Worm (Caenorhabditis elegans): ENCODE measurements around the gene C18H9.1.

Gene C18H9.1

ce11 chrII:6736066-6736465 lies 37.2 kb downstream of the C18H9.1 start, which contains the start of gene mrps-18.C:
Gene mrps-18.C, plus strand, starts transcription at chrII:6736203.
- TF ChIP-seq ama-1 (optimal IDR thresholded peaks at IDR 0.05) = no peak
- no peak for TF ChIP-seq sea-1 (GFP tag; conservative IDR thresholded peaks at IDR 0.05)
- no peak for TF ChIP-seq ceh-36 (tag; optimal IDR thresholded peaks at IDR 0.05)
- TF ChIP-seq F13C5.2 (tag; optimal IDR thresholded peaks at IDR 0.05) = no peak
- TF ChIP-seq hmbx-1 (tag; optimal IDR thresholded peaks at IDR 0.05) = no peak
- no peak for TF ChIP-seq ets-7 (tag; optimal IDR thresholded peaks at IDR 0.05)

DNA sequence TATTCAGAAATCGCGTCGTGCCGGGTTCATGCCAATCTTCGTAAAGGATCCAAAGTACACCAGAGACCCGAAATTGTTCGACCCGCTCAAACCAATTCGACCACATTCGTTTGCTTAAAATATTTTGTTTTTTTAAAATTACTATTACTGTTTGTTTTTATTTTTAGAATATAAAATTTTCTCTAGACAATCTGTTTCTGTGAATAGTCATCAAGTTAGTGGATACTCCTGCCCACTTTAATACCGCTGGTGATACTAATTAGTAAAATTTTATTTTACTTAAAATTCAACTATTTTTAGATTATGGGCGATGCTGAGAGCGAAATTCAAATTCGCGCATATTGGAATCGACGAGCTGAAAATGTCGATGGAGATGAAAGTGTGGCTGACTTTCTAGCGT lies 37.7 kb downstream of the C18H9.1 start, which contains the start of gene T14B4.1:
T14B4.1 (plus strand) TSS at position 301 of the 400 bp plus-strand sequence.
- TF ChIP-seq hmbx-1 (tag; optimal IDR thresholded peaks at IDR 0.05) = no peak
- TF ChIP-seq hnd-1 (tag; optimal IDR thresholded peaks at IDR 0.05) = no peak
- TF ChIP-seq ama-1 (optimal IDR thresholded peaks at IDR 0.05) = no peak
- no peak for TF ChIP-seq ceh-13 (GFP tag; optimal IDR thresholded peaks at IDR 0.05)
- no peak for TF ChIP-seq sea-1 (GFP tag; conservative IDR thresholded peaks at IDR 0.05)

ce11 chrII:6741428-6741827 lies 42.5 kb downstream of the C18H9.1 start, which contains the start of gene exos-8:
Gene exos-8, plus strand, starts transcription at chrII:6741691.
- TF ChIP-seq tbx-37 (GFP tag; conservative IDR thresholded peaks at IDR 0.05) = peak; percentile 45
- TF ChIP-seq B0310.2 (tag; optimal IDR thresholded peaks at IDR 0.05) = no peak
- TF ChIP-seq ceh-13 (GFP tag; optimal IDR thresholded peaks at IDR 0.05) = peak; percentile 14
- TF ChIP-seq hnd-1 (tag; optimal IDR thresholded peaks at IDR 0.05) = peak; percentile 18
- TF ChIP-seq aly-1 (tag; optimal IDR thresholded peaks at IDR 0.05) = no peak
- peak; percentile 24 for TF ChIP-seq F13C5.2 (tag; optimal IDR thresholded peaks at IDR 0.05)
- TF ChIP-seq ets-7 (tag; optimal IDR thresholded peaks at IDR 0.05) = peak; percentile 62

DNA sequence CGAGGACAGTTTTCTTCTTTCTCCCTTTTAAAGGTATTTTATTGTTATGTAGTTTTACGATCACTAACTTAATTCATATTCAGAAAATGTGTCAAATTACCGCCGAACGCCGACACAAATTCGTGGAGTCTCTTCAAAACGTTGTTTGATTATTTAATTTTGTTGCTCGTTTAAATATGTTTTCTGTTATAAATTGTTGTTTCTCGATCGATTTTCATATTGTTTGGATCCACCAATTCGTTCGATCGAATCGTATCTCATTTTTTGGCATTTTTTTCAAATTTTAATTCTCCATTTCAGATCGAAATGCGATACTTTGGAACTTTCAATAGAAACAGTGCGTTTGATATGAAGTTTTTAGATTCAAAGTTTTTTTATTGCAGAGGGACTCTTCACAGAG lies 43.7 kb downstream of the C18H9.1 start, which contains the start of gene F41G3.6:
F41G3.6 (plus strand) TSS at position 301 of the 400 bp plus-strand sequence.
- no peak for TF ChIP-seq ama-1 (optimal IDR thresholded peaks at IDR 0.05)
- no peak for TF ChIP-seq tra-4 (tag; optimal IDR thresholded peaks at IDR 0.05)
- TF ChIP-seq tbx-37 (GFP tag; conservative IDR thresholded peaks at IDR 0.05) = no peak
- TF ChIP-seq pes-1 (GFP tag; IDR thresholded peaks at IDR 0.05) = no peak
- TF ChIP-seq hmg-4 (GFP tag; optimal IDR thresholded peaks at IDR 0.05) = no peak
- TF ChIP-seq ets-7 (tag; optimal IDR thresholded peaks at IDR 0.05) = no peak
- no peak for TF ChIP-seq ceh-36 (tag; optimal IDR thresholded peaks at IDR 0.05)
- TF ChIP-seq sea-1 (GFP tag; conservative IDR thresholded peaks at IDR 0.05) = no peak
- no peak for TF ChIP-seq F13C5.2 (tag; optimal IDR thresholded peaks at IDR 0.05)
- TF ChIP-seq flt-1 (GFP tag; IDR thresholded peaks at IDR 0.05) = no peak
- TF ChIP-seq scrt-1 (GFP tag; IDR thresholded peaks at IDR 0.05) = no peak
- no peak for TF ChIP-seq tbx-11 (GFP tag; IDR thresholded peaks at IDR 0.05)

DNA sequence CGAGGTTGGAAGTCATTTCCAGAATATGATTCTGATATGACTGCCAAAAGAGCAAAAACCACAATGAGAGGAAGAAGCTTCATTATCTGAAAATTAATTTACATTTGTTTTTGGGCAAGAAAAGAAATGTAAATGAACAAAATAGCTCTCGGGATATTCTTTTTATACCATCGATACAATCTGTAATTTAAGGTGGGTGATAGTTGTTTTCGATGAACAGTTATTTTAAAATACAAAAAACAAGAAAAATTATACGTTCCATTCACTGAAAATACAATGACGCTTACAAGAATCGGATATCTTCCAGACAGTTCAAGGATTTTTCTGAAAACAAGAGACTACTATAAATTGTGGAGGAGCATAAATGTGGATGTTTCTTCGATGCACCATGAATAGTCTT lies 45.8 kb downstream of the C18H9.1 start, which contains the start of gene ins-15:
ins-15 (minus strand) TSS at position 101 of the 400 bp plus-strand sequence.
- TF ChIP-seq ceh-36 (tag; optimal IDR thresholded peaks at IDR 0.05) = no peak
- no peak for TF ChIP-seq ama-1 (optimal IDR thresholded peaks at IDR 0.05)
- no peak for TF ChIP-seq ceh-13 (GFP tag; optimal IDR thresholded peaks at IDR 0.05)
- TF ChIP-seq tbx-11 (GFP tag; IDR thresholded peaks at IDR 0.05) = no peak
- no peak for TF ChIP-seq scrt-1 (GFP tag; IDR thresholded peaks at IDR 0.05)
- no peak for TF ChIP-seq F13C5.2 (tag; optimal IDR thresholded peaks at IDR 0.05)
- TF ChIP-seq hmbx-1 (tag; optimal IDR thresholded peaks at IDR 0.05) = no peak
- TF ChIP-seq hnd-1 (tag; optimal IDR thresholded peaks at IDR 0.05) = no peak
- no peak for TF ChIP-seq B0310.2 (tag; optimal IDR thresholded peaks at IDR 0.05)
- TF ChIP-seq tbx-37 (GFP tag; conservative IDR thresholded peaks at IDR 0.05) = no peak
- no peak for TF ChIP-seq aly-1 (tag; optimal IDR thresholded peaks at IDR 0.05)
- TF ChIP-seq pes-1 (GFP tag; IDR thresholded peaks at IDR 0.05) = no peak
- TF ChIP-seq sea-1 (GFP tag; conservative IDR thresholded peaks at IDR 0.05) = no peak
- no peak for TF ChIP-seq flt-1 (GFP tag; IDR thresholded peaks at IDR 0.05)
- TF ChIP-seq tra-4 (tag; optimal IDR thresholded peaks at IDR 0.05) = no peak
- TF ChIP-seq ets-7 (tag; optimal IDR thresholded peaks at IDR 0.05) = no peak

ce11 chrII:6745783-6746182 lies 46.9 kb downstream of the C18H9.1 start, which contains the start of gene ins-14:
Gene ins-14, minus strand, starts transcription at chrII:6745814.
- TF ChIP-seq F13C5.2 (tag; optimal IDR thresholded peaks at IDR 0.05) (no peak), ets-7 (tag; optimal IDR thresholded peaks at IDR 0.05) (no peak), sea-1 (GFP tag; conservative IDR thresholded peaks at IDR 0.05) (no peak)

DNA sequence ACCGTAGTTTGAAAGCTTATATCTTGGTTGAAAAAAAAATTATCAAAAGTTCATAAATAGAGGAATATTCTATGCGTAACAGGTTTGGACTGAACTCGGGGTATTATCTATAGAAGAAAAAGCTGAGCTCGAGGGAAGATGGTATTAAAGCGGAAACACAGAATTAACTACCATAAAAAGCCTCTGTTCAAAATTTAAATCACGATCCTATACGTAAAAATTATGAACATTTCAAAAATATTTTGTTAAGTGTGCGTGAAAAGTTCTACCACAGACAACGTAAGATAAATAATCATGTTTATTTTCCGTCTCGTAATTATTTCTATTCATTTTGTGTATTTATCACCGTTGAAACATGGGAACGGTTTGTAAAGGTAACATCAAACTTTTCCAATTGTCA lies 47.5 kb downstream of the C18H9.1 start, which contains the start of gene F41G3.5:
F41G3.5 (plus strand) TSS at position 301 of the 400 bp plus-strand sequence.
- TF ChIP-seq hnd-1 (tag; optimal IDR thresholded peaks at IDR 0.05) (no peak), ceh-13 (GFP tag; optimal IDR thresholded peaks at IDR 0.05) (no peak), tra-4 (tag; optimal IDR thresholded peaks at IDR 0.05) (no peak), tbx-11 (GFP tag; IDR thresholded peaks at IDR 0.05) (no peak), ceh-36 (tag; optimal IDR thresholded peaks at IDR 0.05) (no peak), hmg-4 (GFP tag; optimal IDR thresholded peaks at IDR 0.05) (no peak)

DNA sequence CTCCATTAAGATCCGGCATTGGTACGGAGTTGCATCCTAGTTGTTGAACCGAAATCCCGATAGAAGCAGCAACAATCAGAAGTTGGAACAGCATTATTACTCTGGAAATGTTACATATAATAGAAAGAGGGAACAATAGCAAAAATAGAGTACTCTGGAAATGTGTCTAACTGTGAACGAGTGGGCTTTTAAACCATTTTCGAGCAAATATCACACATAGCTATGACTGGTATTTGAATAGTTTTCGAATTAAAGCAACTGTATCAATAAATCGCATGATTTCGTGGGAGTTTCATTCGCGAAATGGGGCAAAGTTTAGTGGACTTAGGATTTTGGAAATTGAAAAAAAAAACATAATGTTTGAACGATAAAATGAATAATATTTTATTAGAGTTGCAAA lies 50.5 kb downstream of the C18H9.1 start, which contains the start of gene F41G3.10:
F41G3.10 (minus strand) TSS at position 101 of the 400 bp plus-strand sequence.
- TF ChIP-seq hmg-4 (GFP tag; optimal IDR thresholded peaks at IDR 0.05) (no peak), B0310.2 (tag; optimal IDR thresholded peaks at IDR 0.05) (no peak), flt-1 (GFP tag; IDR thresholded peaks at IDR 0.05) (no peak), hnd-1 (tag; optimal IDR thresholded peaks at IDR 0.05) (no peak), ama-1 (optimal IDR thresholded peaks at IDR 0.05) (no peak), tbx-37 (GFP tag; conservative IDR thresholded peaks at IDR 0.05) (no peak), ets-7 (tag; optimal IDR thresholded peaks at IDR 0.05) (no peak), ceh-36 (tag; optimal IDR thresholded peaks at IDR 0.05) (no peak), sea-1 (GFP tag; conservative IDR thresholded peaks at IDR 0.05) (no peak), pes-1 (GFP tag; IDR thresholded peaks at IDR 0.05) (no peak), scrt-1 (GFP tag; IDR thresholded peaks at IDR 0.05) (no peak)

Measured in whole organism, early embryonic.